Fruit fly (Drosophila melanogaster) whole organism, embryonic: ENCODE results near the gene Nf1.

Source experiments
- BEAF-32 ChIP-seq: fragments of 200-800 bp; sonication (Bioruptor generic); optimal IDR thresholded peaks from 3 replicates; lab custom pipeline; 2017; ENCODE audit warnings: missing biosample characterization, missing genetic modification characterization, mild to moderate bottlenecking, moderate library complexity, missing genetic modification reagents
- Bdp1 ChIP-seq: fragments of 200-800 bp; sonication (Bioruptor generic); optimal IDR thresholded peaks from 3 replicates; lab custom pipeline; 2016; ENCODE audit warnings: missing biosample characterization, missing genetic modification characterization
- CG11093 ChIP-seq: fragments of 200-800 bp; sonication (Bioruptor generic); IDR thresholded peaks from 3 replicates; pipeline ENCODE4 v1.3.6; 2022; ENCODE audit warnings: missing biosample characterization, missing genetic modification characterization
- CG11247 ChIP-seq: fragments of 200-800 bp; sonication (Bioruptor generic); IDR thresholded peaks from 2 replicates; pipeline ENCODE4 v1.3.6; 2022; ENCODE audit warnings: missing biosample characterization, missing genetic modification characterization
- CG12104 ChIP-seq: fragments of 200-800 bp; sonication (Bioruptor generic); optimal IDR thresholded peaks from 3 replicates; lab custom pipeline; 2016; ENCODE audit warnings: missing biosample characterization, missing genetic modification characterization
- CG1233 ChIP-seq: fragments of 200-800 bp; sonication (Bioruptor generic); optimal IDR thresholded peaks from 4 replicates; lab custom pipeline; 2018; ENCODE audit warnings: missing biosample characterization, mild to moderate bottlenecking, missing genetic modification characterization
- CG12769 ChIP-seq: fragments of 200-800 bp; sonication (Bioruptor generic); optimal IDR thresholded peaks from 2 replicates; lab custom pipeline; 2019; ENCODE audit warnings: missing biosample characterization, mild to moderate bottlenecking, missing genetic modification characterization, moderate library complexity
- CG12942 ChIP-seq: fragments of 200-800 bp; sonication (Bioruptor generic); optimal IDR thresholded peaks from 3 replicates; lab custom pipeline; 2016; ENCODE audit warnings: missing biosample characterization, missing genetic modification characterization
- CG13424 ChIP-seq: fragments of 200-800 bp; sonication (Bioruptor generic); optimal IDR thresholded peaks from 2 replicates; lab custom pipeline; 2019; ENCODE audit warnings: missing biosample characterization, mild to moderate bottlenecking, missing genetic modification characterization, moderate library complexity
- CG15073 ChIP-seq: fragments of 200-800 bp; sonication (Bioruptor generic); optimal IDR thresholded peaks from 2 replicates; lab custom pipeline; 2016; ENCODE audit warnings: missing biosample characterization, missing genetic modification characterization
- CG15696 ChIP-seq: fragments of 200-800 bp; sonication (Bioruptor generic); optimal IDR thresholded peaks from 2 replicates; lab custom pipeline; 2019; ENCODE audit warnings: missing biosample characterization, mild to moderate bottlenecking, missing genetic modification characterization, moderate library complexity
- CG1647 ChIP-seq: fragments of 200-800 bp; sonication (Bioruptor generic); optimal IDR thresholded peaks from 3 replicates; lab custom pipeline; 2016; ENCODE audit warnings: missing biosample characterization, missing genetic modification characterization
- CG16815 ChIP-seq: fragments of 200-800 bp; sonication (Bioruptor generic); optimal IDR thresholded peaks from 3 replicates; lab custom pipeline; 2017; ENCODE audit warnings: missing biosample characterization, mild to moderate bottlenecking, missing genetic modification characterization
- CG18599 ChIP-seq: fragments of 200-800 bp; sonication (Bioruptor generic); optimal IDR thresholded peaks from 3 replicates; lab custom pipeline; 2017; ENCODE audit warnings: missing biosample characterization, missing genetic modification characterization, mild to moderate bottlenecking, moderate library complexity, missing genetic modification reagents
- CG2116 ChIP-seq: fragments of 200-800 bp; sonication (Bioruptor generic); optimal IDR thresholded peaks from 3 replicates; lab custom pipeline; 2018; ENCODE audit warnings: missing biosample characterization, mild to moderate bottlenecking, missing genetic modification characterization
- CG2120 ChIP-seq: fragments of 200-800 bp; sonication (Bioruptor generic); optimal IDR thresholded peaks from 3 replicates; lab custom pipeline; 2016; ENCODE audit warnings: missing biosample characterization, missing genetic modification characterization
- CG3281 ChIP-seq: fragments of 200-800 bp; sonication (Bioruptor generic); optimal IDR thresholded peaks from 3 replicates; lab custom pipeline; 2017; ENCODE audit warnings: missing biosample characterization, mild to moderate bottlenecking, missing genetic modification characterization
- CG3407 ChIP-seq: fragments of 200-800 bp; sonication (Bioruptor generic); optimal IDR thresholded peaks from 2 replicates; lab custom pipeline; 2018; ENCODE audit warnings: missing biosample characterization, mild to moderate bottlenecking, missing genetic modification characterization
- CG3838 ChIP-seq: fragments of 200-800 bp; sonication (Bioruptor generic); optimal IDR thresholded peaks from 3 replicates; lab custom pipeline; 2016; ENCODE audit warnings: missing biosample characterization, missing genetic modification characterization
- CG4854 ChIP-seq: fragments of 200-800 bp; sonication (Bioruptor generic); optimal IDR thresholded peaks from 2 replicates; lab custom pipeline; 2016; ENCODE audit warnings: missing biosample characterization, missing genetic modification characterization, inconsistent platforms
- CG6683 ChIP-seq: fragments of 200-800 bp; sonication (Bioruptor generic); optimal IDR thresholded peaks from 2 replicates; lab custom pipeline; 2017; ENCODE audit warnings: missing biosample characterization, mild to moderate bottlenecking, missing genetic modification characterization, missing genetic modification reagents
- CG6813 ChIP-seq: fragments of 200-800 bp; sonication (Bioruptor generic); optimal IDR thresholded peaks from 2 replicates; lab custom pipeline; 2017; ENCODE audit warnings: missing biosample characterization, missing genetic modification characterization, mild to moderate bottlenecking, moderate library complexity, missing genetic modification reagents
- CG7745 ChIP-seq: fragments of 200-800 bp; sonication (Bioruptor generic); optimal IDR thresholded peaks from 2 replicates; lab custom pipeline; 2018; ENCODE audit warnings: missing biosample characterization, mild to moderate bottlenecking, missing genetic modification characterization, moderate library complexity
- Fer2 ChIP-seq: fragments of 200-800 bp; sonication (Bioruptor generic); optimal IDR thresholded peaks from 2 replicates; lab custom pipeline; 2018; ENCODE audit warnings: missing biosample characterization, mild to moderate bottlenecking, missing genetic modification characterization, moderate library complexity
- HLH54F ChIP-seq: fragments of 200-800 bp; sonication (Bioruptor generic); optimal IDR thresholded peaks from 3 replicates; lab custom pipeline; 2016; ENCODE audit warnings: missing biosample characterization, missing genetic modification characterization
- HmgZ ChIP-seq: fragments of 200-800 bp; sonication (Bioruptor generic); optimal IDR thresholded peaks from 2 replicates; lab custom pipeline; 2018; ENCODE audit warnings: missing biosample characterization, mild to moderate bottlenecking, missing genetic modification characterization
- Hr39 ChIP-seq: fragments of >200 bp; optimal IDR thresholded peaks from 2 replicates; lab custom pipeline; 2017
- Hsf ChIP-seq: fragments of 200-800 bp; sonication (Bioruptor generic); optimal IDR thresholded peaks from 3 replicates; lab custom pipeline; 2016; ENCODE audit warnings: missing biosample characterization, missing genetic modification characterization
- Lim3 ChIP-seq: fragments of 200-800 bp; sonication (Bioruptor generic); IDR thresholded peaks from 2 replicates; pipeline ENCODE4 v1.3.6; 2022; ENCODE audit warnings: missing biosample characterization, missing genetic modification characterization
- Nf-YB ChIP-seq: fragments of 200-800 bp; sonication (Bioruptor generic); optimal IDR thresholded peaks from 3 replicates; lab custom pipeline; 2019; ENCODE audit warnings: missing biosample characterization, mild to moderate bottlenecking, missing genetic modification characterization, moderate library complexity
- Ssrp ChIP-seq: fragments of 200-800 bp; sonication (Bioruptor generic); optimal IDR thresholded peaks from 2 replicates; lab custom pipeline; 2018; ENCODE audit warnings: missing biosample characterization, mild to moderate bottlenecking, missing genetic modification characterization, moderate library complexity
- Taf1 ChIP-seq: fragments of 200-800 bp; sonication (Bioruptor generic); IDR thresholded peaks from 2 replicates; pipeline ENCODE4 v1.3.6; 2022; ENCODE audit warnings: missing biosample characterization, missing genetic modification characterization
- crol ChIP-seq: fragments of 200-800 bp; sonication (Bioruptor generic); IDR thresholded peaks from 2 replicates; pipeline ENCODE4 v1.3.6; 2022; ENCODE audit warnings: missing biosample characterization, missing genetic modification characterization
- da ChIP-seq: fragments of 200-800 bp; sonication (Bioruptor generic); optimal IDR thresholded peaks from 2 replicates; lab custom pipeline; 2016; ENCODE audit warnings: missing biosample characterization, missing genetic modification characterization
- dmrt11E ChIP-seq: fragments of 200-800 bp; sonication (Bioruptor generic); optimal IDR thresholded peaks from 3 replicates; lab custom pipeline; 2018; ENCODE audit warnings: missing biosample characterization, mild to moderate bottlenecking, missing genetic modification characterization, moderate library complexity
- en ChIP-seq: fragments of 200-800 bp; sonication (Bioruptor generic); optimal IDR thresholded peaks from 2 replicates; lab custom pipeline; 2016; ENCODE audit warnings: missing biosample characterization, missing genetic modification characterization
- her ChIP-seq: fragments of 200-800 bp; sonication (Bioruptor generic); optimal IDR thresholded peaks from 2 replicates; lab custom pipeline; 2016; ENCODE audit warnings: missing biosample characterization, missing genetic modification characterization
- lov ChIP-seq, 2 experiments: fragments of 200-800 bp in 1 of 2; fragments of >200 bp in 1 of 2; sonication (Bioruptor generic) in 1 of 2; IDR thresholded peaks in 1 of 2; optimal IDR thresholded peaks in 1 of 2; 2 replicates in 1 of 2; 3 replicates in 1 of 2; pipeline versions ENCODE4 v1.3.6 to Lab custom; 2017 to 2022; ENCODE audit warnings: missing biosample characterization in 1 of 2, missing genetic modification characterization in 1 of 2
- nerfin-2 ChIP-seq: fragments of 200-800 bp; sonication (Bioruptor generic); IDR thresholded peaks from 2 replicates; pipeline ENCODE4 v1.3.6; 2022; ENCODE audit warnings: missing biosample characterization, missing genetic modification characterization; ENCODE audit not compliant: partially characterized antibody
- nmo ChIP-seq: fragments of 200-800 bp; sonication (Bioruptor generic); optimal IDR thresholded peaks from 2 replicates; lab custom pipeline; 2018; ENCODE audit warnings: missing biosample characterization, mild to moderate bottlenecking, missing genetic modification characterization, moderate library complexity
- pb ChIP-seq: fragments of 200-800 bp; sonication (Bioruptor generic); optimal IDR thresholded peaks from 3 replicates; lab custom pipeline; 2016; ENCODE audit warnings: missing biosample characterization, missing genetic modification characterization
- sens-2 ChIP-seq: fragments of 200-800 bp; sonication (Bioruptor generic); IDR thresholded peaks from 2 replicates; pipeline ENCODE4 v1.3.6; 2022; ENCODE audit warnings: missing biosample characterization, missing genetic modification characterization
- sqz ChIP-seq: fragments of 200-800 bp; sonication (Bioruptor generic); optimal IDR thresholded peaks from 3 replicates; lab custom pipeline; 2018; ENCODE audit warnings: missing biosample characterization, mild to moderate bottlenecking, missing genetic modification characterization
- sug ChIP-seq: fragments of 200-800 bp; optimal IDR thresholded peaks from 2 replicates; lab custom pipeline; 2019; ENCODE audit warnings: missing biosample characterization, mild to moderate bottlenecking, missing genetic modification characterization, moderate library complexity
- tna ChIP-seq: fragments of 200-800 bp; sonication (Bioruptor generic); IDR thresholded peaks from 2 replicates; pipeline ENCODE4 v1.3.6; 2022; ENCODE audit warnings: missing biosample characterization, missing genetic modification characterization; ENCODE audit not compliant: partially characterized antibody
- trh ChIP-seq: fragments of 200-800 bp; sonication (Bioruptor generic); optimal IDR thresholded peaks from 2 replicates; lab custom pipeline; 2016; ENCODE audit warnings: missing biosample characterization, missing genetic modification characterization
- unc-4 ChIP-seq: fragments of 200-800 bp; sonication (Bioruptor generic); IDR thresholded peaks from 2 replicates; pipeline ENCODE4 v1.3.6; 2022; ENCODE audit warnings: missing biosample characterization, missing genetic modification characterization; ENCODE audit not compliant: partially characterized antibody

Nf1 gene

DNA sequence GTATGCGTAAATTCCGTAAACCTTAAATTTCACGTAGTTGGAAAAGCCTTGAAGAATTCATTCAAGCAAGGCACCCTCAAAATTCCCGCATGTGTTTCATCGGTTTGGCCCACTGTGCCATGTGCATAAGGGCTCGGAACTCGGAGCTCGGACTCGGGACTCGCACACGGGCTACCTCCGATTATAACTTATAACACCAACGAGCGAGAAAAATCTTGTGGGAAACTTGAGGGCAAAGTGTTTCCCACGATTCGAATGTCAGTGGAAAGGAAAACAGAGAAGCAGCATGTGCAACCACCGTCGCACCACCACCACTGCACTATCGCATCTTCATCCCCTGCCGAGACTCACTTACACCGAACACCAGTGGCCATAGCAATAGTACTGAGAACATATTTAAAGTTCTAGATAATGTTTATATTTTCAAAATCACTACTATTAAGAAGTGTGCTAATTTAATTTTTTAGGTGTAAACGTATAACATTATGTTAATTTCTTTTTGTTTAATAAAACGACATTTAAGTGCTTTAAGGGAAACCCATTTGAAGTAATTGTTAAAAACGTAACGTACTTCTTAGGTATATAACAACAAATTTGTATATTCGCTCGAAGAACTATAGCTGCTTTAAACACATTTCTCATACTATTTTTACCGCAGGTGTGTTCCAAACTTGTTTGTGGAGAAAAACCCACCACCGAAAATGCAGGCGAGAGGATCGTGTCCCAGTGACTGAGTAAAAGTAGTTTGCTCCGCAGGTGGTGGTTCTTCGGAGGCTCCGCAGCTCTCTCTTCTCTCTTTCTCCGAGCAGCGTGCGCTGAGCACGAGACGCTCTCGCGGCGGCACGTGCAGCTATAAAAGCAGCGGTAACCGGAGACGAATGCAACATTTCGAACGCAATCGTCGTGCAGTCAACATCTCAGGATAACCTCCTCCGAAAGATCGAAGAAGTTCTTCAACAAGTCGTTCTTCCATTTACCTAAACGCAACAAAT is 53.6 kb downstream of the Nf1 start (continued):
- TF ChIP-seq CG12942 (GFP tag; lab: Kevin White, UChicago) = peak; percentile 30
- TF ChIP-seq unc-4 (GFP tag; lab: Robert Waterston, UW) = no peak
- TF ChIP-seq pb = peak; percentile 37
- peak; percentile 26 for TF ChIP-seq her (GFP tag; lab: Kevin White, UChicago)
- peak; percentile 32 for TF ChIP-seq HLH54F (GFP tag; lab: Kevin White, UChicago)
- peak; percentile 70 for TF ChIP-seq CG2116
- peak; percentile 98 for TF ChIP-seq nmo (GFP tag; lab: Kevin White, UChicago)
- TF ChIP-seq CG12104 = peak; percentile 83
- peak; percentile 63 for TF ChIP-seq CG11093 (GFP tag; lab: Robert Waterston, UW)
- TF ChIP-seq CG6683 (GFP tag; lab: Kevin White, UChicago) = peak; percentile 63
- peak; percentile 2 for TF ChIP-seq BEAF-32 (GFP tag; lab: Kevin White, UChicago)
- no peak for TF ChIP-seq nerfin-2 (GFP tag; lab: Robert Waterston, UW)
- no peak for TF ChIP-seq Hr39 (lab: Kevin White, UChicago)
- TF ChIP-seq crol (GFP tag; lab: Robert Waterston, UW) = no peak
- peak; percentile 47 for TF ChIP-seq trh (GFP tag; lab: Kevin White, UChicago)
- TF ChIP-seq lov (optimal IDR thresholded peaks at IDR 0.05; lab: Kevin White, UChicago) = no peak
- TF ChIP-seq lov (GFP tag; IDR thresholded peaks at IDR 0.05; lab: Robert Waterston, UW) = peak; percentile 36; the same call in 2 of the 3 replicates
- peak; percentile 99 for TF ChIP-seq CG15696
- peak; percentile 37 for TF ChIP-seq CG12769 (tag; lab: Kevin White, UChicago)
- TF ChIP-seq Fer2 (tag; lab: Kevin White, UChicago) = peak; percentile 45
- peak; percentile 52 for TF ChIP-seq sug (tag; lab: Kevin White, UChicago)
- TF ChIP-seq sqz = peak; percentile 95
- no peak for TF ChIP-seq CG15073 (GFP tag; lab: Kevin White, UChicago)
- TF ChIP-seq CG16815 (GFP tag; lab: Kevin White, UChicago) = peak; percentile 94
- TF ChIP-seq Nf-YB (GFP tag; lab: Kevin White, UChicago) = peak; percentile 87
- TF ChIP-seq da = peak; percentile 22
- peak; percentile 100 for TF ChIP-seq dmrt11E (tag; lab: Kevin White, UChicago)
- TF ChIP-seq tna (GFP tag; lab: Robert Waterston, UW) = no peak
- no peak for TF ChIP-seq Taf1 (GFP tag; lab: Robert Waterston, UW)
- TF ChIP-seq CG1233 = peak; percentile 90
- peak; percentile 36 for TF ChIP-seq CG3838 (GFP tag; lab: Kevin White, UChicago)
- peak; percentile 82 for TF ChIP-seq en (GFP tag; lab: Kevin White, UChicago)
- TF ChIP-seq CG2120 = no peak
- peak; percentile 78 for TF ChIP-seq CG18599 (GFP tag; lab: Kevin White, UChicago)
- 0 out of 2 replicates have a peak, but pooled peaks have one; percentile 35 for TF ChIP-seq sens-2 (GFP tag; lab: Robert Waterston, UW)
- peak; percentile 83 for TF ChIP-seq Hsf (GFP tag; lab: Kevin White, UChicago)
- peak; percentile 76 for TF ChIP-seq CG7745 (tag; lab: Kevin White, UChicago)
- no peak for TF ChIP-seq Lim3
- TF ChIP-seq CG13424 (tag; lab: Kevin White, UChicago) = peak; percentile 95
- peak; percentile 49 for TF ChIP-seq HmgZ (tag; lab: Kevin White, UChicago)
- peak; percentile 84 for TF ChIP-seq CG6813 (GFP tag; lab: Kevin White, UChicago)
- no peak for TF ChIP-seq CG11247 (GFP tag; lab: Robert Waterston, UW)
- TF ChIP-seq CG3281 (GFP tag; lab: Kevin White, UChicago) = peak; percentile 11
- TF ChIP-seq CG4854 (GFP tag; lab: Kevin White, UChicago) = peak; percentile 65
- TF ChIP-seq CG3407 = peak; percentile 90
- peak; percentile 96 for TF ChIP-seq Ssrp (tag; lab: Kevin White, UChicago)
- TF ChIP-seq CG1647 = no peak
- TF ChIP-seq Bdp1 (GFP tag; lab: Kevin White, UChicago) = peak; percentile 34
